Fruit fly (Drosophila melanogaster): Measurements from ENCODE around the gene CG18628.

CG18628 gene

DNA sequence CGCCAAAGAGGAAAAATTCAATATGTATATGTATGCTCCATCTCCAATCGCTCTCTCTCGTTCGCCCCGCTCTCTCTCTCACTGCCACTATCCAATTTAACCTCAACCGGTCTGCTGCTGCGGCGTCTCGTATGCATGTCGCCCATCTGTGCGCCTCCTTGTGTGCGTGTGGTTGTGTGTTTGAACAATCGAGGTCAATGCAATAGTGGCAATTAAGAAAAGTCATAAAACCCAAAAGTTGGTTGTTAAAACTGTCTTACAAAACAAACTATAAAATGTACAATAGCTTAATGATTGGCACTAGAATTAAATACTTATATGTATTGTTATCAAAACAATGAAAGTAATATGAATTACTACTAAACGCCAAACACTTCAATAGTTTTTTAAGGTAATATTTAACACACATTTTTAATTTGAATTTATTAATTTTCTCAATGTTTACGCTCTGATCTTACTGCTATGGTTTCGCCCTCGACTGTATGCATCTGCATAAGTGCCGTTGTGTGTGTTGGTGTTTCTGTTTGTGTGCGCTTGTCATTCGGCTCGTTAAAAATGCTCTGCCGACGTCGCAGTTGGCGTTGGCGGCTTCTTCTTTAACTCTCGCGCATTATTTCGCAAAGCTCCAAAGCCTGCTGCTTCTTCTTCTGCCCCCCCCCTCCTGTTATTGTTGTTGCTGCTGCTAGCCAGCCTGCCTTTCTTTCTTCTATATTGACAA lies 26.1 kb downstream of the CG18628 start (continued):
- TF ChIP-seq CG6175 (GFP tag; IDR thresholded peaks at IDR 0.05) (peak; percentile 77; the same call in 2 of the 3 replicates), az2 (GFP tag; optimal IDR thresholded peaks at IDR 0.05) (peak; percentile 97), tll (GFP tag; optimal IDR thresholded peaks at IDR 0.05) (peak in 1 of 2 experiments; percentile 91), fd102C (GFP tag; optimal IDR thresholded peaks at IDR 0.05) (peak; percentile 90), CG30020 (tag; optimal IDR thresholded peaks at IDR 0.05) (peak; percentile 90), CG4282 (GFP tag; optimal IDR thresholded peaks at IDR 0.05) (peak; percentile 19), CG4617 (GFP tag; optimal IDR thresholded peaks at IDR 0.05; ENCODE audit: borderline replicate concordance) (peak; percentile 74), aop (GFP tag; IDR thresholded peaks at IDR 0.05) (peak; percentile 82), CG10462 (GFP tag; optimal IDR thresholded peaks at IDR 0.05) (peak; percentile 91), knrl (GFP tag; IDR thresholded peaks at IDR 0.05; ENCODE audit: partially characterized antibody) (no peak), Doc3 (GFP tag; IDR thresholded peaks at IDR 0.05; ENCODE audit: partially characterized antibody) (no peak), chn (GFP tag; optimal IDR thresholded peaks at IDR 0.05) (peak; percentile 89), ac (GFP tag; optimal IDR thresholded peaks at IDR 0.05) (peak; percentile 97), CG7987 (GFP tag; optimal IDR thresholded peaks at IDR 0.05) (peak; percentile 89), sens-2 (GFP tag; IDR thresholded peaks at IDR 0.05) (peak; percentile 64), CG6854 (GFP tag; optimal IDR thresholded peaks at IDR 0.05) (peak; percentile 97), Aef1 (GFP tag; IDR thresholded peaks at IDR 0.05) (peak; percentile 84), gro (GFP tag; optimal IDR thresholded peaks at IDR 0.05) (peak; percentile 81), Dip2 (GFP tag; IDR thresholded peaks at IDR 0.05) (peak; percentile 23; the same call in 1 of the 2 replicates), crol (GFP tag; IDR thresholded peaks at IDR 0.05) (peak; percentile 15; the same call in 1 of the 2 replicates), CG2678 (tag; optimal IDR thresholded peaks at IDR 0.05) (peak; percentile 99), Lim3 (GFP tag; IDR thresholded peaks at IDR 0.05) (0 out of 2 replicates have a peak, but pooled peaks have one; percentile 57), Dbx (GFP tag; IDR thresholded peaks at IDR 0.05) (peak; percentile 90), CG1529 (GFP tag; optimal IDR thresholded peaks at IDR 0.05) (peak; percentile 97), stwl (tag; optimal IDR thresholded peaks at IDR 0.05) (peak; percentile 65), CG8089 (GFP tag; optimal IDR thresholded peaks at IDR 0.05) (peak; percentile 76), fd64A (GFP tag; optimal IDR thresholded peaks at IDR 0.05) (peak; percentile 84), tap (tag; optimal IDR thresholded peaks at IDR 0.05) (peak; percentile 98), zfh2 (GFP tag; optimal IDR thresholded peaks at IDR 0.05) (peak; percentile 64), Awh (GFP tag; IDR thresholded peaks at IDR 0.05) (peak; percentile 87), CG11093 (GFP tag; IDR thresholded peaks at IDR 0.05) (peak; percentile 89), Vsx1 (GFP tag; optimal IDR thresholded peaks at IDR 0.05) (peak; percentile 96), Kr (GFP tag; optimal IDR thresholded peaks at IDR 0.05) (peak; percentile 81), MESR4 (GFP tag; optimal IDR thresholded peaks at IDR 0.05) (peak; percentile 45), jigr1 (GFP tag; IDR thresholded peaks at IDR 0.05) (peak; percentile 88), CG6813 (GFP tag; optimal IDR thresholded peaks at IDR 0.05) (peak; percentile 98), dysf (GFP tag; IDR thresholded peaks at IDR 0.05) (peak; percentile 95), CG6254 (GFP tag; optimal IDR thresholded peaks at IDR 0.05) (peak; percentile 95), lov (optimal IDR thresholded peaks at IDR 0.05) (no peak), lov (GFP tag; IDR thresholded peaks at IDR 0.05) (no peak), CG12391 (tag; optimal IDR thresholded peaks at IDR 0.05) (peak; percentile 99), nmo (GFP tag; optimal IDR thresholded peaks at IDR 0.05) (peak; percentile 99), hbn (GFP tag; IDR thresholded peaks at IDR 0.05; ENCODE audit: partially characterized antibody) (no peak), crp (GFP tag; optimal IDR thresholded peaks at IDR 0.05) (peak; percentile 10 to 72), Nf-YC (tag; optimal IDR thresholded peaks at IDR 0.05) (peak; percentile 93), Fer2 (tag; optimal IDR thresholded peaks at IDR 0.05) (peak; percentile 94), CG8281 (tag; optimal IDR thresholded peaks at IDR 0.05) (peak; percentile 90), Max (GFP tag; optimal IDR thresholded peaks at IDR 0.05) (peak; percentile 97)
